Fruit fly (Drosophila melanogaster) whole organism: Measurements from ENCODE around the gene Osi5.

Source experiments
- EcR ChIP-seq, 2 experiments: fragments of >200 bp; optimal IDR thresholded peaks; 2 replicates each; lab custom pipeline; 2017; ENCODE audit warnings: missing biosample characterization in 2 of 2, missing genetic modification characterization in 2 of 2, missing genetic modification reagents in 2 of 2
- usp ChIP-seq: fragments of >200 bp; optimal IDR thresholded peaks from 2 replicates; lab custom pipeline; 2017; ENCODE audit warnings: missing biosample characterization, missing genetic modification characterization, mixed read lengths

DNA sequence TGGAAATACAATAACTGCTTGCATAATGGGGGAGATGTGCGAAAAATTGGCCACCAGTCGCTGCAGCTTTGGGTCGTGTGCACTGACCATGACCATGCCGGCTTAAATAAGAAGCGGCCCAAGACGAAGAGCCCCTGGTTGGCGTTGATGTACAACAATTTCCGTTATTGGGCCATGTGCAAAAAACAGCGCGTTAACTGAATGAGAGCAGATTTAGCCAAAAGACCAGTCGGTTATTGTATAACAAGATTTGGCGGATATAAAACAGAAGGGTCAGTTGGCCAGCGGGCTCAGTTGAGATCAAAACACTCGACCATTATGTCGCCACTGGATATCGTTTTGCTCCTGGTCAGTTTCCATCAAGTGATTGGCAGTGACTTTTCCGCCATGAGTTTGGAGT is 36.3 kb downstream of the Osi5 start, which contains the start of gene Osi10a:
- TF ChIP-seq usp (GFP tag; lab: Kevin White, UChicago) (no peak), EcR (GFP tag; optimal IDR thresholded peaks at IDR 0.05; lab: Kevin White, UChicago) (no peak)
